Fruit fly (Drosophila melanogaster) whole organism, wandering third instar larva: Measurements from ENCODE around the gene CG15408.

Experiments used
- Abd-B ChIP-seq: fragments of >200 bp; optimal IDR thresholded peaks from 2 replicates; lab custom pipeline; 2017; ENCODE audit warnings: missing biosample characterization, missing genetic modification characterization
- Dif ChIP-seq: fragments of 200-275, 200-300 bp; sonication (Bioruptor generic); optimal IDR thresholded peaks from 2 replicates; lab custom pipeline; 2018; ENCODE audit warnings: missing biosample characterization, missing genetic modification characterization; ENCODE audit not compliant: partially characterized antibody
- Jra ChIP-seq: sonication (Bioruptor generic); optimal IDR thresholded peaks from 2 replicates; lab custom pipeline; 2016; ENCODE audit warnings: missing biosample characterization, missing genetic modification characterization
- Mio ChIP-seq: sonication (Bioruptor generic); optimal IDR thresholded peaks from 2 replicates; lab custom pipeline; 2016; ENCODE audit warnings: missing biosample characterization, missing genetic modification characterization
- Vsx2 ChIP-seq: fragments of 200-300, 225-300 bp; sonication (Bioruptor generic); optimal IDR thresholded peaks from 2 replicates; lab custom pipeline; 2018; ENCODE audit warnings: missing biosample characterization, missing genetic modification characterization; ENCODE audit not compliant: partially characterized antibody
- br ChIP-seq: fragments of 200-800 bp; sonication (Bioruptor generic); optimal IDR thresholded peaks from 2 replicates; lab custom pipeline; 2016; ENCODE audit warnings: missing biosample characterization, missing genetic modification characterization
- h ChIP-seq: fragments of 200-800 bp; sonication (Bioruptor generic); optimal IDR thresholded peaks from 3 replicates; lab custom pipeline; 2016; ENCODE audit warnings: missing biosample characterization, mild to moderate bottlenecking, missing genetic modification characterization
- pan ChIP-seq: fragments of >200 bp; optimal IDR thresholded peaks from 2 replicates; lab custom pipeline; 2017
- usp ChIP-seq: fragments of >200 bp; optimal IDR thresholded peaks from 2 replicates; lab custom pipeline; 2017; ENCODE audit warnings: missing biosample characterization, missing genetic modification characterization

DNA sequence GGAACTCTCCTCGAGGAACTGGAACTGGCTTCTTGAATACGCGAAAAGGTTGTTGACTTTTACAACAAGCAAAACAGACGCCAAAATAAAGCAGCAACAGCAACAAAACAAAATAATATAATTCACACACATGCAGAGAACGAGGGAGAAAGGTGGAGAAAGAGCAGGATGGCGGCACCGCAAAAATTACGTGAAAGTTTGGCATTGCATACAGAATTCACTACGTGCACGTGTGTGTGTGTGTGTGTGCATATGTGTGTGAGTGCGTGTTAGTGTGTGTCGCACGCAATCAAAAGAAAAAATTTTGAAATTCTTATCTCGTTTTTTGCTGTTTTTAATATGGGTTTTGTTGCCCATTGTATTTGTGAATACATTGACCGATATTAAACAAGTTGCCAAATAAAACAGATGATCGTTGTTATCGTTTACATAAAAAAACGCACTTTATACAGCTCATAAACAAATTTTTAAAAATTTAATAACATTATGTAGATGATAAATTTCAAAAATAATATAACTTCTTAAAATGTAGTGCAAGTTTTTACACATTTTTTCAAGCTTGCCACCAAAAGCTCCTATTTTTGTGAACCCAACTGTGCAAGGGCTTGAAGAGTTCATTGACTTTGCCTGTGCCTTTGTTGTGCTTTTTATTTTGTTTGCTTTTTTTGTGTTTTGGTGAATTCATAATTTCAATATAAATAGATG is 8.8 kb downstream of the CG15408 start:
- TF ChIP-seq h (GFP tag; lab: Kevin White, UChicago) (peak; percentile 38), Dif (GFP tag; lab: Kevin White, UChicago) (no peak), Abd-B (GFP tag; lab: Kevin White, UChicago) (no peak), usp (GFP tag; lab: Kevin White, UChicago) (no peak), br (peak; percentile 69), pan (lab: Kevin White, UChicago) (no peak), Mio (GFP tag; lab: Kevin White, UChicago) (no peak), Vsx2 (GFP tag; lab: Kevin White, UChicago) (no peak), Jra (GFP tag; lab: Kevin White, UChicago) (peak; percentile 34)
